Worm (Caenorhabditis elegans): ENCODE measurements around the gene cyp-14A2.

ce11 chrX:13223437-13223836, 46.0 kb downstream of the cyp-14A2 start, which contains the start of gene skr-20:
- TF ChIP-seq aly-1 (tag; optimal IDR thresholded peaks at IDR 0.05), result no peak
- TF ChIP-seq ceh-36 (tag; optimal IDR thresholded peaks at IDR 0.05), result no peak

All from whole organism, early embryonic.